Worm (Caenorhabditis elegans) whole organism, L4 larva: Measurements from ENCODE around the gene F36D4.1.

Source experiments
- F26F4.8 ChIP-seq: fragments of 200-800 bp; sonication (Bioruptor generic); conservative IDR thresholded peaks from 2 replicates; pipeline ENCODE4 v1.3.6; 2022; ENCODE audit warnings: missing genetic modification characterization, missing compliant biosample characterization
- F44E2.7 ChIP-seq: fragments of 200-800 bp; sonication (Bioruptor generic); IDR thresholded peaks from 2 replicates; pipeline ENCODE4 v2.1.2; 2022; ENCODE audit warnings: missing genetic modification characterization, missing compliant biosample characterization
- T20F7.1 ChIP-seq: fragments of 200-800 bp; sonication (Bioruptor generic); optimal IDR thresholded peaks from 2 replicates; lab custom pipeline; 2018; ENCODE audit warnings: mild to moderate bottlenecking, missing genetic modification characterization, missing compliant biosample characterization
- Y105C5A.15 ChIP-seq: fragments of 200-800 bp; sonication (Bioruptor generic); IDR thresholded peaks from 2 replicates; pipeline ENCODE4 v1.3.6; 2022; ENCODE audit warnings: missing genetic modification characterization, missing compliant biosample characterization
- Y48G9A.11 ChIP-seq: fragments of 200-800 bp; sonication (Bioruptor generic); IDR thresholded peaks from 2 replicates; pipeline ENCODE4 v1.3.6; 2022; ENCODE audit warnings: missing genetic modification reagents, missing genetic modification characterization, missing compliant biosample characterization
- ZK337.2 ChIP-seq: fragments of 200-800 bp; sonication (Bioruptor generic); IDR thresholded peaks from 2 replicates; pipeline ENCODE4 v1.3.6; 2022; ENCODE audit warnings: missing genetic modification reagents, missing genetic modification characterization, missing compliant biosample characterization
- ama-1 ChIP-seq: fragments of 150-350 bp; optimal IDR thresholded peaks from 2 replicates; lab custom pipeline; 2014; ENCODE audit warnings: inconsistent platforms, mixed read lengths
- arid-1 ChIP-seq: fragments of 200-800 bp; sonication (Bioruptor generic); conservative IDR thresholded peaks from 2 replicates; pipeline ENCODE4 v1.3.6; 2022; ENCODE audit warnings: missing genetic modification reagents, missing genetic modification characterization, missing compliant biosample characterization
- ceh-32 ChIP-seq: sonication (generic microtip); optimal IDR thresholded peaks from 2 replicates; lab custom pipeline; 2016; ENCODE audit warnings: mild to moderate bottlenecking, missing genetic modification characterization, missing compliant biosample characterization; ENCODE audit not compliant: poor library complexity
- ces-1 ChIP-seq: fragments of 150-350 bp; sonication (generic microtip); optimal IDR thresholded peaks from 4 replicates; lab custom pipeline; 2014; ENCODE audit warnings: missing biosample characterization, missing genetic modification reagents, missing genetic modification characterization
- ctbp-1 ChIP-seq: fragments of 200-800 bp; sonication (Bioruptor generic); IDR thresholded peaks from 2 replicates; pipeline ENCODE4 v1.3.6; 2022; ENCODE audit warnings: missing genetic modification reagents, missing genetic modification characterization, missing compliant biosample characterization
- daf-12 ChIP-seq: fragments of 150-350 bp; optimal IDR thresholded peaks from 2 replicates; lab custom pipeline; 2014; ENCODE audit warnings: missing biosample characterization, missing genetic modification reagents, missing genetic modification characterization
- daf-8 ChIP-seq: fragments of 200-800 bp; sonication (Bioruptor generic); IDR thresholded peaks from 2 replicates; pipeline ENCODE4 v1.3.6; 2022; ENCODE audit warnings: missing genetic modification characterization, missing compliant biosample characterization
- dmd-6 ChIP-seq: fragments of 200-800 bp; sonication (Bioruptor generic); IDR thresholded peaks from 2 replicates; pipeline ENCODE4 v1.3.6; 2022; ENCODE audit warnings: missing genetic modification reagents, missing genetic modification characterization, missing compliant biosample characterization
- dmd-8 ChIP-seq: fragments of 200-800 bp; sonication (Bioruptor generic); IDR thresholded peaks from 2 replicates; pipeline ENCODE4 v1.3.6; 2022; ENCODE audit warnings: missing genetic modification characterization, missing compliant biosample characterization
- dmd-9 ChIP-seq: fragments of 200-800 bp; sonication (Bioruptor generic); IDR thresholded peaks from 2 replicates; pipeline ENCODE4 v1.3.6; 2022; ENCODE audit warnings: missing genetic modification reagents, missing genetic modification characterization, missing compliant biosample characterization
- dpl-1 ChIP-seq: fragments of 150-350 bp; optimal IDR thresholded peaks from 2 replicates; lab custom pipeline; 2014; ENCODE audit warnings: missing biosample characterization, missing genetic modification reagents, missing genetic modification characterization
- fkh-10 ChIP-seq: fragments of 150-350 bp; optimal IDR thresholded peaks from 2 replicates; lab custom pipeline; 2014; ENCODE audit warnings: missing biosample characterization, missing genetic modification reagents, missing genetic modification characterization
- hlh-30 ChIP-seq: sonication (generic microtip); optimal IDR thresholded peaks from 2 replicates; lab custom pipeline; 2017; ENCODE audit warnings: antibody characterized with exemption, mild to moderate bottlenecking, missing genetic modification characterization, missing compliant biosample characterization; ENCODE audit not compliant: insufficient read depth
- jun-1 ChIP-seq: fragments of 150-350 bp; optimal IDR thresholded peaks from 2 replicates; lab custom pipeline; 2014; ENCODE audit warnings: missing biosample characterization, missing genetic modification reagents, missing genetic modification characterization
- lim-7 ChIP-seq: fragments of 200-800 bp; sonication (Bioruptor generic); IDR thresholded peaks from 2 replicates; pipeline ENCODE4 v1.3.6; 2022; ENCODE audit warnings: missing genetic modification characterization, missing compliant biosample characterization
- lin-29 ChIP-seq: fragments of 200-800 bp; sonication (Bioruptor generic); IDR thresholded peaks from 2 replicates; pipeline ENCODE4 v1.3.6; 2022; ENCODE audit warnings: missing genetic modification reagents, missing genetic modification characterization, missing compliant biosample characterization
- mdt-29 ChIP-seq: fragments of 200-800 bp; sonication (Bioruptor generic); IDR thresholded peaks from 2 replicates; pipeline ENCODE4 v1.3.6; 2022; ENCODE audit warnings: missing genetic modification reagents, missing genetic modification characterization, missing compliant biosample characterization
- mep-1 ChIP-seq: fragments of 150-350 bp; sonication (generic microtip); optimal IDR thresholded peaks from 3 replicates; lab custom pipeline; 2014; ENCODE audit warnings: missing biosample characterization, missing genetic modification characterization
- mes-2 ChIP-seq: sonication (generic microtip); optimal IDR thresholded peaks from 2 replicates; lab custom pipeline; 2016; ENCODE audit warnings: missing genotype, mild to moderate bottlenecking, missing genetic modification characterization, missing compliant biosample characterization; ENCODE audit not compliant: poor library complexity, severe bottlenecking
- mxl-3 ChIP-seq: fragments of 200-800 bp; sonication (Bioruptor generic); optimal IDR thresholded peaks from 2 replicates; lab custom pipeline; 2018; ENCODE audit warnings: mild to moderate bottlenecking, missing genetic modification characterization, missing compliant biosample characterization
- nhr-10 ChIP-seq: fragments of 150-350 bp; optimal IDR thresholded peaks from 2 replicates; lab custom pipeline; 2014; ENCODE audit warnings: missing biosample characterization, missing genetic modification characterization
- nhr-111 ChIP-seq: fragments of 200-800 bp; sonication (Bioruptor generic); optimal IDR thresholded peaks from 2 replicates; lab custom pipeline; 2018; ENCODE audit warnings: mild to moderate bottlenecking, missing genetic modification characterization, missing compliant biosample characterization
- nhr-25 ChIP-seq: sonication (generic microtip); optimal IDR thresholded peaks from 2 replicates; lab custom pipeline; 2017; ENCODE audit warnings: missing genetic modification characterization, mild to moderate bottlenecking, missing compliant biosample characterization, antibody characterized with exemption, moderate library complexity, borderline replicate concordance; ENCODE audit not compliant: insufficient read depth
- nhr-76 ChIP-seq: fragments of 150-350 bp; optimal IDR thresholded peaks from 2 replicates; lab custom pipeline; 2014; ENCODE audit warnings: missing biosample characterization, missing genetic modification characterization
- sdz-12 ChIP-seq: fragments of 200-800 bp; sonication (Bioruptor generic); optimal IDR thresholded peaks from 2 replicates; lab custom pipeline; 2018; ENCODE audit warnings: mild to moderate bottlenecking, missing genetic modification characterization, missing compliant biosample characterization
- tag-97 ChIP-seq: fragments of 200-800 bp; sonication (Bioruptor generic); IDR thresholded peaks from 2 replicates; pipeline ENCODE4 v1.3.6; 2022; ENCODE audit warnings: missing genetic modification characterization, missing compliant biosample characterization
- tra-1 ChIP-seq: fragments of 200-800 bp; sonication (Bioruptor generic); IDR thresholded peaks from 2 replicates; pipeline ENCODE4 v1.3.6; 2022; ENCODE audit warnings: missing genetic modification reagents, missing genetic modification characterization, missing compliant biosample characterization
- unc-62 ChIP-seq, 3 experiments: fragments of 150-350 bp in 1 of 3; sonication (generic microtip); optimal IDR thresholded peaks in 2 of 3; peaks in 1 of 3; 1 replicate in 1 of 3; 2 replicates in 2 of 3; lab custom pipeline; 2014 to 2017; ENCODE audit warnings: missing biosample characterization in 3 of 3, missing genetic modification characterization in 3 of 3, missing genetic modification reagents in 3 of 3, missing genotype in 1 of 3
- zfp-2 ChIP-seq: sonication (generic microtip); optimal IDR thresholded peaks from 2 replicates; lab custom pipeline; 2016; ENCODE audit warnings: mild to moderate bottlenecking, missing genetic modification characterization, missing compliant biosample characterization

Gene F36D4.1

ce11 chrV:9425593-9425992, 8.9 kb downstream of the F36D4.1 start, which contains the start of gene F36D4.5 (continued):
- TF ChIP-seq dmd-6 (GFP tag; lab: Robert Waterston, UW), result no peak
- no peak for TF ChIP-seq nhr-10 (tag; lab: Kevin White, UChicago)
- peak in 1 of 2 experiments; percentile 10 for TF ChIP-seq unc-62 (GFP tag; optimal IDR thresholded peaks at IDR 0.05 in 1 of 2; lab: Kevin White, UChicago)
- TF ChIP-seq unc-62 (tag; optimal IDR thresholded peaks at IDR 0.05; lab: Kevin White, UChicago), result no peak
- peak; percentile 18 for TF ChIP-seq ces-1 (GFP tag; lab: Kevin White, UChicago)
- TF ChIP-seq dmd-8 (GFP tag; lab: Robert Waterston, UW), result no peak
- no peak for TF ChIP-seq tag-97 (GFP tag; lab: Robert Waterston, UW)
- peak; percentile 1 for TF ChIP-seq dpl-1 (GFP tag; lab: Kevin White, UChicago)
- peak; percentile 4 for TF ChIP-seq hlh-30 (tag; lab: Kevin White, UChicago)
- peak; percentile 47 for TF ChIP-seq fkh-10 (GFP tag; lab: Kevin White, UChicago)
- no peak for TF ChIP-seq ama-1 (lab: Kevin White, UChicago)
- no peak for TF ChIP-seq T20F7.1 (GFP tag; lab: Kevin White, UChicago)
- no peak for TF ChIP-seq jun-1 (tag; lab: Kevin White, UChicago)
- TF ChIP-seq Y48G9A.11 (GFP tag; lab: Robert Waterston, UW), result no peak
- no peak for TF ChIP-seq nhr-76 (tag; lab: Kevin White, UChicago)
- TF ChIP-seq mes-2 (tag; lab: Kevin White, UChicago), result peak; percentile 28
- TF ChIP-seq sdz-12 (GFP tag; lab: Kevin White, UChicago), result no peak
- TF ChIP-seq F26F4.8 (GFP tag; lab: Robert Waterston, UW), result no peak
- TF ChIP-seq mxl-3 (GFP tag; lab: Kevin White, UChicago), result no peak
- no peak for TF ChIP-seq tra-1 (GFP tag; lab: Robert Waterston, UW)
- no peak for TF ChIP-seq daf-8
- no peak for TF ChIP-seq Y105C5A.15 (GFP tag; lab: Robert Waterston, UW)
- TF ChIP-seq nhr-25 (tag; lab: Kevin White, UChicago), result no peak
- TF ChIP-seq mep-1 (tag; lab: Kevin White, UChicago), result peak; percentile 39

DNA sequence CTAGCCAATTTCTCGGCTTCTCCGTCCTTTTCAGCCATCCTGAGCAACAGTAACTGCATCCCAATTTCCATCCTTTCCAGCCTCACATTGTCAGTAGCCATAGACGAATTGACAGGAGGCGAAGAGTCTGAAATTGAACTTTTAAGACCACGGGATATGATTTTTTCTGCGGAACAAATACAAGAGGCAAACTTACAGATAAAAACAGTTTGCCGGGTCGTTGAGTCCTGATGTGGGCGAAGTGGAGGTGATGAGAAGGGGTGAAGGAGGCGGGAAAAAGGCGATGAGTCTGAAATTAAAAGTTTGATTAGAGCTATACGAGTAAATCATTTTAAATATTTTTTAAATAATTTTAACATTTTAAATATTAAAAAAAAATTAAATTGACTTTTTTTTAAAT, 10.4 kb downstream of the F36D4.1 start, which contains the start of gene F36D4.6:
TSS of gene F36D4.6 (minus strand) at position 101 of the 400 bp plus-strand sequence.
- no peak for TF ChIP-seq daf-12 (tag; lab: Kevin White, UChicago)
- TF ChIP-seq ceh-32 (tag; lab: Kevin White, UChicago), result no peak
- TF ChIP-seq F44E2.7 (GFP tag; lab: Robert Waterston, UW), result no peak
- TF ChIP-seq Y105C5A.15 (GFP tag; lab: Robert Waterston, UW), result no peak
- TF ChIP-seq zfp-2 (tag; lab: Kevin White, UChicago), result no peak
- no peak for TF ChIP-seq dmd-9 (GFP tag; lab: Robert Waterston, UW)
- TF ChIP-seq F26F4.8 (GFP tag; lab: Robert Waterston, UW), result no peak
- no peak for TF ChIP-seq nhr-111 (GFP tag; lab: Kevin White, UChicago)
- no peak for TF ChIP-seq lin-29 (GFP tag; lab: Robert Waterston, UW)
- no peak for TF ChIP-seq jun-1 (tag; lab: Kevin White, UChicago)
- no peak for TF ChIP-seq arid-1 (GFP tag; lab: Robert Waterston, UW)
- no peak for TF ChIP-seq mdt-29 (GFP tag; lab: Robert Waterston, UW)
- TF ChIP-seq lim-7, result no peak
- no peak for TF ChIP-seq ZK337.2 (GFP tag; lab: Robert Waterston, UW)
- TF ChIP-seq ces-1 (GFP tag; lab: Kevin White, UChicago), result no peak
- TF ChIP-seq fkh-10 (GFP tag; lab: Kevin White, UChicago), result no peak
- no peak for TF ChIP-seq ctbp-1 (GFP tag; lab: Robert Waterston, UW)
- no peak for TF ChIP-seq dpl-1 (GFP tag; lab: Kevin White, UChicago)
